Worm (Caenorhabditis elegans) whole organism, mixed stage, embryonic: ENCODE results near the gene T05C1.3.

Source experiments
- hlh-1 ChIP-seq: fragments of 150-350 bp; optimal IDR thresholded peaks from 2 replicates; lab custom pipeline; 2014; ENCODE audit warnings: missing biosample characterization, missing genetic modification reagents, missing genetic modification characterization
- lin-32 ChIP-seq: fragments of 200-800 bp; sonication (Bioruptor generic); optimal IDR thresholded peaks from 2 replicates; lab custom pipeline; 2018; ENCODE audit warnings: mild to moderate bottlenecking, missing genetic modification characterization, missing compliant biosample characterization
- nhr-237 ChIP-seq: fragments of 150-350 bp; optimal IDR thresholded peaks from 2 replicates; lab custom pipeline; 2014; ENCODE audit warnings: missing biosample characterization, missing genetic modification characterization
- pha-4 ChIP-seq: fragments of 150-350 bp; optimal IDR thresholded peaks from 2 replicates; lab custom pipeline; 2018; ENCODE audit warnings: missing biosample characterization, missing genetic modification reagents, missing genetic modification characterization
- unc-39 ChIP-seq: fragments of 150-350 bp; optimal IDR thresholded peaks from 2 replicates; lab custom pipeline; 2014; ENCODE audit warnings: missing biosample characterization, missing genetic modification characterization

DNA sequence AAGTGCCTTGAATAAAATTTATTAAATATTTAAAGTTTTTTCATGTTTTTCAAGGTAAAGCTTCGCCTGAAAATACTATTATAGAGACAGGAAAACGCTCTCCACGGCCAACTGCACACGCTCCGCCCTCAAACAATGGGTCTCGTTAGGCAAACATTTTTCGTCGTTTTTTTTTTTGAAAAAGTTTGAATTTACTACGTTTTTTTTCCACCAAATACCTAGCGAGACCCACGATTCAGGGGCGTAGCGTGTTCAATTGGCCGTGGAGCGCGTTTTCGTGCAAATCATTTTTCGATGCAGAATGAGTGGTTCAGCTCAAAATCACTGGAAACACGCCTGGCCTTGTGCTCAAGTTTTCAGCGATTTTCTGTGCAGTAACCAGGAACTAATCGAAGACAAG lies 21.3 kb downstream of the T05C1.3 start, which contains the start of gene W06B4.2:
- TF ChIP-seq hlh-1 (tag; lab: Kevin White, UChicago): no peak
- no peak for TF ChIP-seq nhr-237 (tag; lab: Kevin White, UChicago)
- no peak for TF ChIP-seq unc-39 (tag; lab: Kevin White, UChicago)
- no peak for TF ChIP-seq lin-32 (GFP tag; lab: Kevin White, UChicago)
- TF ChIP-seq pha-4 (tag; lab: Kevin White, UChicago): no peak
